Fruit fly (Drosophila melanogaster): ENCODE data around the gene MICU1.

The MICU1 gene

DNA sequence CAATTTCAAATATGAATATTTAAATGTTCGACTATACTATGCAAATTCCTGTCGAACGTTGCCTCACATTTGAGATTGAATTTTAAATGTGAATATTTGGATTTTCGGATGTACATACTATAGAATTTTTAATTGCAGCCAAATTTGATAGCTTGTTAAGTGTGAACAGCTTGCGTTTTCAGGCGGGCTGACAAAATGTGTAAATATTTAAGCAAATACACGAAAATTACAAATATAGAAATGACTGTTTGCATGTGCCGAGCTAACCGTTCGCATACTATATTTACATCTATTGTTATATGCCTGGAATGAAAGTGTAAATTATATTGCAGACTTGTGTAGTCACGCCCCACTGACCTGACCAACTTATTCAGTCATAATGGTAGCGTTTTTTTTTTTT lies 33.6 kb downstream of the MICU1 start (continued):
- TF ChIP-seq CG11398 (GFP tag; optimal IDR thresholded peaks at IDR 0.05) (no peak), oc (tag; optimal IDR thresholded peaks at IDR 0.05) (no peak), CG43689 (GFP tag; IDR thresholded peaks at IDR 0.05) (no peak), CG17568 (GFP tag; optimal IDR thresholded peaks at IDR 0.05) (peak; percentile 50), kay (GFP tag; optimal IDR thresholded peaks at IDR 0.05) (no peak), Optix (GFP tag; IDR thresholded peaks at IDR 0.05) (no peak), Dbx (GFP tag; IDR thresholded peaks at IDR 0.05) (no peak), CG13296 (GFP tag; optimal IDR thresholded peaks at IDR 0.05) (peak; percentile 54), CG12071 (GFP tag; optimal IDR thresholded peaks at IDR 0.05) (peak; percentile 41), CG42726 (GFP tag; IDR thresholded peaks at IDR 0.05; ENCODE audit: partially characterized antibody) (no peak), Lpt (GFP tag; optimal IDR thresholded peaks at IDR 0.05) (no peak), CG10147 (GFP tag; optimal IDR thresholded peaks at IDR 0.05) (no peak), CG15514 (GFP tag; optimal IDR thresholded peaks at IDR 0.05) (peak; percentile 23), Ssrp (tag; optimal IDR thresholded peaks at IDR 0.05) (no peak), gce (GFP tag; IDR thresholded peaks at IDR 0.05) (no peak), CG12942 (GFP tag; optimal IDR thresholded peaks at IDR 0.05) (no peak), tup (GFP tag; optimal IDR thresholded peaks at IDR 0.05) (no peak), ems (GFP tag; optimal IDR thresholded peaks at IDR 0.05) (no peak), fu2 (GFP tag; optimal IDR thresholded peaks at IDR 0.05) (no peak), CG31388 (GFP tag; optimal IDR thresholded peaks at IDR 0.05) (no peak), CG15479 (GFP tag; optimal IDR thresholded peaks at IDR 0.05) (no peak), CG3726 (GFP tag; IDR thresholded peaks at IDR 0.05) (no peak), Dref (GFP tag; IDR thresholded peaks at IDR 0.05) (no peak), pb (GFP tag; optimal IDR thresholded peaks at IDR 0.05) (no peak), Gug (GFP tag; IDR thresholded peaks at IDR 0.05) (no peak), CG7745 (tag; optimal IDR thresholded peaks at IDR 0.05) (no peak)

DNA sequence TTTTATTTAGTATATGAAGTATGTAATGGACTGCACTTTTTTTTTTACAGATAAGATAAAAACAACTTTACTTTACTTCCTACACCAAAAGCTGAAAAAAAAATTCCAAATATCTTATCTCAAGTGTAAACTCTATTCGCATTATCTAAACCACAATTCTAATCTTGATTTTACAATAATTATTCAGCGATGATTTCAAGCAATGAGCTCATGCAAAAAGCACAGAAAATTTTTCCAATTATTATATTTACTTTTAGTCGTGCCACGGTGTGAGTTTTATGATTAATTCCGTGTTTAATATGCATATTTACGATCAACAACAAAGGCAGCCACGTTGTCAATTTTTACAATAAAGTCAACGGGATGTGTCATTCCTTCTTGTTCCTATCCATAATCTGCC lies 34.2 kb downstream of the MICU1 start:
- TF ChIP-seq CG15269 (tag; optimal IDR thresholded peaks at IDR 0.05) (no peak), CG12659 (GFP tag; optimal IDR thresholded peaks at IDR 0.05) (no peak), GATAe (GFP tag; conservative IDR thresholded peaks at IDR 0.05) (peak; percentile 50; the same call in 1 of the 2 replicates), CG11560 (tag; IDR thresholded peaks at IDR 0.05) (no peak), CG9609 (GFP tag; optimal IDR thresholded peaks at IDR 0.05) (no peak), CG13287 (GFP tag; IDR thresholded peaks at IDR 0.05; ENCODE audit: partially characterized antibody) (no peak), chn (GFP tag; optimal IDR thresholded peaks at IDR 0.05) (no peak), NC2β (GFP tag; optimal IDR thresholded peaks at IDR 0.05) (no peak), prd (optimal IDR thresholded peaks at IDR 0.05) (no peak), prd (GFP tag; IDR thresholded peaks at IDR 0.05) (no peak), CG1233 (GFP tag; optimal IDR thresholded peaks at IDR 0.05) (peak; percentile 4), CG6689 (GFP tag; IDR thresholded peaks at IDR 0.05) (no peak), nmo (GFP tag; optimal IDR thresholded peaks at IDR 0.05) (no peak), sd (tag; optimal IDR thresholded peaks at IDR 0.05) (peak; percentile 10), Fer2 (tag; optimal IDR thresholded peaks at IDR 0.05) (no peak), MTF-1 (GFP tag; optimal IDR thresholded peaks at IDR 0.05; ENCODE audit: borderline replicate concordance) (no peak), Dref (GFP tag; IDR thresholded peaks at IDR 0.05) (no peak), vfl (GFP tag; optimal IDR thresholded peaks at IDR 0.05) (no peak), YL-1 (GFP tag; optimal IDR thresholded peaks at IDR 0.05) (no peak), CG8388 (GFP tag; optimal IDR thresholded peaks at IDR 0.05) (no peak), sens-2 (GFP tag; IDR thresholded peaks at IDR 0.05) (no peak), CG7928 (GFP tag; optimal IDR thresholded peaks at IDR 0.05) (no peak), croc (GFP tag; conservative IDR thresholded peaks at IDR 0.05) (no peak), da (GFP tag; optimal IDR thresholded peaks at IDR 0.05) (no peak), CG2120 (GFP tag; optimal IDR thresholded peaks at IDR 0.05) (no peak), sens (GFP tag) (peak; percentile 26), Ets97D (GFP tag; optimal IDR thresholded peaks at IDR 0.05) (no peak), HmgZ (tag; optimal IDR thresholded peaks at IDR 0.05) (no peak)
